Fruit fly (Drosophila melanogaster) S2 (cell line): Measurements from ENCODE around the gene Cpr92F.

Source experiments
- CG8478 ChIP-seq: fragments of >200 bp; optimal IDR thresholded peaks from 2 replicates; lab custom pipeline; 2018
- CTCF ChIP-seq, 2 experiments: fragments of >200 bp; optimal IDR thresholded peaks; 2 replicates each; lab custom pipeline; 2018

Gene Cpr92F

DNA sequence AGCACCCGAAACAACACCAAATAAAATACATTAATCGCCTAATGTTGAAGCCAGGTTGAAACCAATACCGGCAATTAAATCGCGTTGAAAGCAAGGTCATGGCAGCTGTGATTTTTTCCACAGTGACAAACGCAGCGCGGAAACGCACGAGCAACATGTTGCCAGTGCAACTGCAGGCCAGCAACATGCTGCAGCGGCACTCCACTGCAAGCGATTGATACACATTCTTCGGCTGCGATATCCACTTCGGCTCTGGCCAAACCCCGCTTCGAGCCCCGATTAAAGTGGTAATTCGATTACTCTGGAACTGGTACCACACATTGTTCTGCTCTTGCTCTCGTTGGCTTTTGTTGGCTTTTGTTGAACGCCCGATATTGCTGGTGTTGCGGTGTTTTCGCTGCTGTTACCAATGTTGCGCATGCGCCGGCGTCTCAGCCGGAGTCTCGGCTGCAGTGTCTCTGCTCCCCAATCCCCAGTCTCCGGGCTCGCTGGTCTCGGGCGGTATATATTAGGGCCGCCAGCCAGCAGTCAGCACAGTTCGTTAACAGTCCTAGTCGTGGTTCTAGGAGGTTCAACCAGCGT is at the start of gene Cpr92F:
Gene Cpr92F (plus strand): TSS at position 532 of the 582 bp plus-strand sequence.
- TF ChIP-seq CTCF (optimal IDR thresholded peaks at IDR 0.05; lab: Kevin White, UChicago): no peak

DNA sequence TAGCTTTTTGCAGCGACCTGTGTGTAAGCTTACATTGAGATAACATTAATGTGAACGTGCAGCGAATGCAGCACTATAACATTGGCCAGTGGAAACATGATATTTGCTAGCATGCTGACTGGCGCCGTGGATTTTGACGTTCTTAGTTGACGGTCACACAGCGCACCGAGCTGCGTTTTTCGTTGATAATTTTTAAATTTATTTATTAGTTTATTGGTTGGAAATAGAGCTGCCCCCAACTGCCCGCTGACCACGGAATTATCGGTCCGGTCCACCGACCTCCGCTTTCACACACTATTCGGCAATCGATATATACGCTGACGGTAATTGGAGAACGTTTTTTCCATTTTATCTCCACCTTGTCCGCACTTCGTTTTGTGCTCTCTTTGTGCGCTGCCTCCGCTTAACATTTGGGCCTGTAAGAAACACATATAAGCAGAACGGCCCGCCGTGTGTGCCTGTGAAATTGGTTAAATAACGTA is 47.5 kb upstream of the Cpr92F start, which contains the start of gene H:
Gene H (plus strand): TSS at position 134 of the 482 bp plus-strand sequence.
- no peak for TF ChIP-seq CG8478
- peak in 1 of 2 experiments; percentile 39 for TF ChIP-seq CTCF (optimal IDR thresholded peaks at IDR 0.05; lab: Kevin White, UChicago)

DNA sequence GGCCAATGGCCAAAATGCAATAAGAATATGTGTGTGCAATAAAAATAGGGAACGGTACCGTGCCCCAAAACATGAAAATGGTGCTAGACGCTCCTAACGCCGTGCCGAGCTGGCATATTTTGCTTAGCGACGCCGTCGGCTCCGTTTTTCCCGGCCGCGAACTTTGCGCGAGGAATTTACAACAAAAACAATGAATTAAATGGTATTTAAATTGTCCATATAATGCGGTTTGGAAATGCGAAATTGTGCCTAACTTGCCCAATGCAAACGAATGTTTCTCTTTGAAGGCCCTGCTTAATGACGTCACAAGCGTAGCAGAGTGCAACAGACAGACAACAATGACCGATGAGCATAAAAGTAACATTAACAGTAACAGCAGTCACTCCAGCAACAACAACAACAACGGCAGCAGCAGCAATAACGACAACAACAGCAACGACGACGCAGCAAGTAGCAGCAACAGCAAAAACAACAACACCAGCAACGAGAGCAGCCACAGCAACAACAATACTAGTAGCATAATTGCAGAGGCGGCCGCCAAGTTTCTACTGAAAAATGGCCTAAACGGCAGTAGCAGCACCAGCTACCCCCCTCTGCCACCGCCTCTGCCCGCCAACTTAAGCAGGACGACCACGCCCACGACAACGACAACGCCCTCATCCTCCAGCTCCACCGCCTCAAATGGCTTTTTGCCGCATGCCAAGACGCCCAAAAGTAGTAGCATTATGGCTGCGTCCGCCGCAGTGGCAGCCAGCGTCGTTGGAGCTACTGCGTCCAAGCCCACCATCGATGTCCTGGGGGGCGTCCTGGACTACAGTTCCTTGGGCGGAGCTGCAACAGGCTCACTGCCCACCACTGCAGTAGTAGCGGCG is 46.8 kb upstream of the Cpr92F start:
- no peak for TF ChIP-seq CG8478
- TF ChIP-seq CTCF (optimal IDR thresholded peaks at IDR 0.05; lab: Kevin White, UChicago): peak in 1 of 2 experiments; percentile 26

DNA sequence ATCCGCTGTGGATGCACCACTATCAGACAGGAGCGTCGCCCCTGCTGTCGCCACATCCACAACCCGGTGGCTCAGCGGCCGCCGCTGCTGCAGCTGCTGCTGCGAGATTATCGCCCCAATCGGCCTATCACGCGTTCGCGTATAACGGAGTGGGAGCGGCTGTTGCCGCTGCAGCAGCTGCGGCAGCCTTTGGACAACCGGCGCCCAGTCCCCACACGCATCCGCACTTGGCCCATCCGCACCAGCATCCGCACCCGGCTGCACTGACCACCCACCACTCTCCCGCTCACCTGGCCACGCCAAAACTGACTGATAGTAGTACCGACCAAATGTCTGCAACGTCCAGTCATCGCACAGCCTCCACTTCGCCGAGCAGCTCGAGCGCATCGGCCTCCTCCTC is 43.2 kb upstream of the Cpr92F start:
- TF ChIP-seq CG8478 (no peak), CTCF (optimal IDR thresholded peaks at IDR 0.05; lab: Kevin White, UChicago) (no peak)

DNA sequence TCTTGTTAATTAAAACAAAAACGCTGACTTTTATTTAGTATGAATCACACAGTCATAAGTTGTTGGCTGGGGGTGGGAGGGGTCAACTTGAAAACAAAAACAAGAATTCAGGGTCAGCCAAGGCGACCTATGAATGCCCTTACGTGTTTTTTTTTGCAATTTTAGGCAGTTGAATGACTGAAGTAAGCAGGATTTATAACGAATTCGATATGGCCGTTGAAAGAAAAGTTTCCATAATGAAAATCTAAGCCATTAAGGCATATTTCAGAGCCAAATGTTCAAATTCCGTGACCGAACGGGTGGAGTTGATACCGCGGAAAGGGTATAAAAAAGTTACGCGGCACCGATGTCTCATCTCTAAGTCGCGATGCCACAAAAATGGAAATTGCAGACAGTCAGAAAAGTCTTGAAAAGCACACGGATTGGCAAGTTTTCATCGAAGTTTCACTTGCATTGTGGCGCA is 35.4 kb upstream of the Cpr92F start:
- no peak for TF ChIP-seq CG8478
- no peak for TF ChIP-seq CTCF (optimal IDR thresholded peaks at IDR 0.05; lab: Kevin White, UChicago)

DNA sequence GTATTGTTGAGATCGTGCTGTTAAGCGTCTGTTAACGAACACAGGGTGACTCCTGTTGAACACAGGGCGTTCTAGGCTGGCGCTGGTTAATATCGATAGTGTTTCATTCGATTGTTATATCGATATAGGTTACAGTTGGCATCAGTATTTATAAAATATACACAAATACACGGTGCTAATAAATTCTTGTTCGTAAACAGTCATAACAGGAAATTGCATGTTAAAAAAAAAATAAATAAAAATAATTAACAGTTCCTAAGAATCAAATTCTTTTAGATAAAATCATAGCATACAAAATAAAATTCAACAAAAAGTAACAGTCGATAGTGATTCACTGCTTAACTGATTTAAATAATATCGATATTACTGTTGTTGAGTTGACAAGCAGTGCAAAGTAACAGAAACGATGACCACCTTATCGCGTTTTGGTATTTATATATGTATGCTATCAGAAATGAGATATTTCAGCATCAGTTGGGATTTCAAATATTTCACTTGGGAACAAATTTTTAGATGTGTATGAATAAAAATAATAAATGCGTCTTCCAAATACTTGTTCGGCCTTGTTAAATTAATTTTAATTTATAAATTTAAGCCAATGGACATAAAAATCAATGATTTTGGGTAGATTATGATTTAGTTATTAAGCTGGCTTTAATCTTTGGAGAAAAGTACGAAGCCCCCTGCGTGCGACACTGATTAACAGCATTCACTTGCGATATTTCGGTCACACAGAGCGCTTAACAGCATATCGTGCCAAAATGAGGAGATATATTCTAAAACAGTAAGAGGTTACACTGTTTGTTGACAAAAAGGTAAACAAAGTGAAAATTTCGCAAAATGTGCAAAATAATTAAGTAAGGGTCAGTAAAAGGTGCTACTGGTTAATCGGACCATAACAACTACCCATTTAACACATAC is 34.4 kb upstream of the Cpr92F start, which contains the start of the genes Pi3K92E and Lrrk:
Gene Pi3K92E (minus strand): TSS at position 59 of the 921 bp plus-strand sequence.
Gene Lrrk (plus strand): TSS at position 807 of the 921 bp plus-strand sequence.
- no peak for TF ChIP-seq CG8478
- no peak for TF ChIP-seq CTCF (optimal IDR thresholded peaks at IDR 0.05; lab: Kevin White, UChicago)

DNA sequence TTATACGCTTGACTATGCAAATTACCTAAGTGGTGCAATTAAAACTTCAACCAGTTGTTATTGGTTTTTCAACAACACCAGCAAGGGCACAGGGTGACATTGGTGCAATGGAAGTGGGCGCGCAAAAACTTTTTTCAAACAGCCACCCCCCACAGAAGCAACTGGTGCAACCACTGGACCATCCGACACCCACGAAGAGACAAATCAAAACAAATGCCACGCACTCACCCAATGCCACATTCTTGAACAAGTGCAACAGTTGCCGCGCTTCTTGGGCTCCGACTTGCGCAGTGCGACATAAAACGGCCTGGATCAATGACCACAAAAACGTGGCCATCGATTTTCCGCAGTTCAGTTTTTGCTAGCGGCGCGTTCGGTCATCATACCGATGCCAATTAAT is 33.6 kb upstream of the Cpr92F start:
- TF ChIP-seq CTCF (optimal IDR thresholded peaks at IDR 0.05; lab: Kevin White, UChicago): no peak
- no peak for TF ChIP-seq CG8478

DNA sequence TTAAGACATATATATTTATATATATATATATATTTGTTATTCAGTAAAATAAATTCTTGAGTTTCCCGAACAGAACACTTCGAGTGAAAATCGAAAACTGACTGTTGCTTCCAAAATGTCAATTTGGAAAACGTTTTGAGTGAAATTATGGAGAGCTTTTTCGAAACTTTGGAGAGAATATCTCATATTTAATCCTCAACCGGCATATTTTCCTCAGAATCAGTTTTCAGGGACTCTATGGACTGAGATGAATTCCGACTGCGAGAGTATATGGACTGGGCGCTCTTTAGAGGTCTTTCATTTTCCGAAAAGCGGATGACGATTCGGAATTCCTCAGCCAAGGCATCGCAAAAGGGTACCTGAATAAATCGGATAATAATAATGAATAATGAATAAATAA is 20.8 kb upstream of the Cpr92F start, which contains the start of gene GluRIIE:
Gene GluRIIE (minus strand): TSS at position 101 of the 400 bp plus-strand sequence.
- no peak for TF ChIP-seq CG8478
- TF ChIP-seq CTCF (optimal IDR thresholded peaks at IDR 0.05; lab: Kevin White, UChicago): no peak

DNA sequence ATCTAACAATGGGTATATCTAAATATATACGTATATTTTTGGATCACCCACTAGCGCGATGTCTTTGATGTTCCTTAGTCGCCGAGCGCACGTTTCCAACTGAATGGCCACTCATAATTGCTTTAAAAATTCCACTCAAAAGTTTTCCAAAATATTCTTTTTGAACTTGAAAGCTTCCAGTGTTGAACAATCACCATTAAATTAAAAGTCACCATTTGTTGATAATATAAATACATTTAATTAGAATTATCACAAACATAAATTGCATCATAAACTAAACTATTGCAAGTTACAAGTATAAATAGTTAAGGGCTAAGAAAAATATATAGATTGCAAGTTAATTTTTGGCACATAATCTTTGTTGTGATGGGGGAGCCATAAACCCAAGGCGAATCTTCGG is 17.0 kb upstream of the Cpr92F start, which contains the start of gene GluRIID:
Gene GluRIID (minus strand): TSS at position 101 of the 400 bp plus-strand sequence.
- TF ChIP-seq CTCF (optimal IDR thresholded peaks at IDR 0.05; lab: Kevin White, UChicago): no peak

DNA sequence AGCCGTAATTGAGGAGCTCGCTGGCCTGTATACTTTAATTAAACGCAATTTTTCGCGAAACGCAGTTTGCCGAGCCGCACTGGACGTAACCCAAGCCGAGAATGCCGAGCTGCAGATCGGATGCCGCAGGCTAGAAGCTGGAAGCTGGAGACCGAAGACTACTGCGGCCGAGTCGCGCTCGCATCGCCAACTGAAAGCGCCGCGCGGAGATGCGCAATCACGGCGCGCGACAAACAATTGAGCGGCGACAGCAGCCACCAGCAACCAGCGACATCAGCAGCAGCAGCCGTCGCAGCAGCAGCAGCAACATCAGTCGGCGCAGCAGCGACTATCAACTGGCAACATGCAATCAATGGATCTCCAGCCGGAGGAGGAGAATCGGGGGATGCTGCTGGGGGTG is 12.7 kb upstream of the Cpr92F start:
- TF ChIP-seq CTCF (optimal IDR thresholded peaks at IDR 0.05; lab: Kevin White, UChicago) (no peak), CG8478 (no peak)

DNA sequence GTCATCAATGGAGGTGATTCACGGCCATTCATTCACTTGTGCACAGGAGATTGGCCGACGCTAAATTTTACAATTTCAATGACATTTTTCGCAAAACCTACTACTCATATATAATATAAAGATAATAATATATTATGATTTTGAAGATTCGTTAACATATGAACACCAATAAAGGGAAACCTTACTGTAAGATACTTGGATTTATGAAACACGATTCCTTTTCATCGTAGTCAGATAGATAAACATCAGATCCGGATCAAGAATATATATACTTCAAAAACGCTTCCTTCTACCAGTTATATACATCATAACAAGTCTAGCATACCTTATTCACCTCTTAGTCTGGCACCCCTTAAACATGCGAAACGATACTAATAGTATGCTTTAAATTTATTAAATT is 9.6 kb upstream of the Cpr92F start, which contains the start of gene Nep4:
Gene Nep4 (minus strand): TSS at position 101 of the 400 bp plus-strand sequence.
- TF ChIP-seq CTCF (optimal IDR thresholded peaks at IDR 0.05; lab: Kevin White, UChicago): no peak

DNA sequence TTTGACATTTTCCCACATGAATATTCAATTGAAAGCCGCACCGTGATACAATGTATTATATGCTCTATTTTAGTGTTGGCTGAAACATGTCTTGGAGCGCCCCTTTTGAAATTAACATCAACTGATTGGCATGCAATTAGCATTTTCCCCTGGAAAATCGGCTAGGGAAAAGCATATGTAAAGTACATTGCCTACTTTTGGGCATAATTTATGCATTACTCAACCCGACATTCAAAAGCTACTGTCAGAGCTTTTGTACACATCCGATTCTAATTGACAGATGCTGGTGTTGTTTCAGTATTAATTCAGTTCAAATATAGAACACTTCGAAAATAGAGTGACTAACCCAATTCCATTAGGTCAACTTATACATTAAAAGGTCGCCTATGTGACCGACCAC is 6.4 kb downstream of the Cpr92F start:
- TF ChIP-seq CG8478 (no peak), CTCF (optimal IDR thresholded peaks at IDR 0.05; lab: Kevin White, UChicago) (no peak)

DNA sequence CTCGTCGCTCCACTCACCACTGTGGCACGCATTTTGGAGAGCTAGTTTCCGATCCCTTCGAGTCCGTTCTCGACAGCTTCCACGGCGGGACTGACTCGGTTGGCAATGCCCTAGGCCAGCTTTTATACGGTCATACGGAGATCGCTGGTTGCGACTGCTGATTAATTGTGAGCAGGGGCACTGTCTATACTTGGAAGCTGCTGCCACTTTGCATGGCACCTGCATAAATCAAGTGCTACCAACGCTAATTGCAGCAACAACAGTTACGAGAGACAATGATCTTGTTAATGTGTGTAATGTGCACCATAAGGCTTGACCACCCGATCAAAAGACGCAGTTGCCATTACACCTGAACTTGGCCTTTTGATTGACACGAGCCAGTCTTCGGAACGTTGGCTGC is 7.9 kb downstream of the Cpr92F start, which contains the start of gene CG4000:
Gene CG4000 (minus strand): TSS at position 101 of the 400 bp plus-strand sequence.
- no peak for TF ChIP-seq CG8478

DNA sequence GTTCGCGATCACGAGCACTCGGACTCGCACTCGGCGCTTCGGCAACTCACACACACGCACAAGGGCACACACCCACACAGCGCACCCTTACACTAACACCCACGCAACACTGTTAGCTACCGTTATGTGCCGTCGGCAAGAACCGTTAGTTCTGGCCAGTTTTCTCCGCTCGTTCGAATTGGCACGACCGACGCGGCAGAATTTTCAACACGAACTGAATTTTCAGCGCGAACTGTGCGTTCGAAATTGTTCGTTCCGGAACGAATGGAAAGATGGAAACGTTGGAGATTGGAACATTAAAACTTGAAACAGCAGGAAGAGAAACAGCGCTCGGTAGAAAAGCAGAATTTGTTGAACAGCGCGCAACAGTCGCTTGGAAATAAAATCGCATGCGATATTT is 45.0 kb downstream of the Cpr92F start, which contains the start of gene Oamb:
Gene Oamb (minus strand): TSS at position 218 of the 400 bp plus-strand sequence.
- TF ChIP-seq CG8478 (no peak), CTCF (optimal IDR thresholded peaks at IDR 0.05; lab: Kevin White, UChicago) (no peak)
